Fruit fly (Drosophila melanogaster) whole organism, embryonic: ENCODE measurements around the gene CG42827.

Experiments
- Antp ChIP-seq: fragments of 200-800 bp; sonication (Bioruptor generic); optimal IDR thresholded peaks from 3 replicates; lab custom pipeline; 2016; ENCODE audit warnings: missing biosample characterization, missing genetic modification characterization
- BEAF-32 ChIP-seq: fragments of 200-800 bp; sonication (Bioruptor generic); optimal IDR thresholded peaks from 3 replicates; lab custom pipeline; 2017; ENCODE audit warnings: missing biosample characterization, missing genetic modification characterization, mild to moderate bottlenecking, moderate library complexity, missing genetic modification reagents
- CG10209 ChIP-seq: fragments of 200-800 bp; sonication (Bioruptor generic); optimal IDR thresholded peaks from 3 replicates; lab custom pipeline; 2017; ENCODE audit warnings: missing biosample characterization, mild to moderate bottlenecking, missing genetic modification characterization, missing genetic modification reagents
- CG15269 ChIP-seq: fragments of 200-800 bp; sonication (Bioruptor generic); optimal IDR thresholded peaks from 2 replicates; lab custom pipeline; 2018; ENCODE audit warnings: missing biosample characterization, mild to moderate bottlenecking, missing genetic modification characterization, moderate library complexity
- CG15601 ChIP-seq: fragments of 200-800 bp; sonication (Bioruptor generic); optimal IDR thresholded peaks from 3 replicates; lab custom pipeline; 2019; ENCODE audit warnings: missing biosample characterization, mild to moderate bottlenecking, missing genetic modification characterization, moderate library complexity
- CG1832 ChIP-seq: fragments of 200-800 bp; sonication (Bioruptor generic); optimal IDR thresholded peaks from 2 replicates; lab custom pipeline; 2017; ENCODE audit warnings: missing biosample characterization, mild to moderate bottlenecking, missing genetic modification characterization, inconsistent platforms
- CG18599 ChIP-seq: fragments of 200-800 bp; sonication (Bioruptor generic); optimal IDR thresholded peaks from 3 replicates; lab custom pipeline; 2017; ENCODE audit warnings: missing biosample characterization, missing genetic modification characterization, mild to moderate bottlenecking, moderate library complexity, missing genetic modification reagents
- CG2129 ChIP-seq: fragments of 200-800 bp; sonication (Bioruptor generic); IDR thresholded peaks from 2 replicates; pipeline ENCODE4 v1.3.6; 2022; ENCODE audit warnings: missing biosample characterization, missing genetic modification characterization; ENCODE audit not compliant: partially characterized antibody
- CG2678 ChIP-seq: fragments of 200-800 bp; sonication (Bioruptor generic); optimal IDR thresholded peaks from 3 replicates; lab custom pipeline; 2019; ENCODE audit warnings: missing biosample characterization, mild to moderate bottlenecking, missing genetic modification characterization, moderate library complexity
- CG30403 ChIP-seq: fragments of 200-800 bp; sonication (Bioruptor generic); optimal IDR thresholded peaks from 3 replicates; lab custom pipeline; 2016; ENCODE audit warnings: missing biosample characterization, missing genetic modification characterization
- CG3407 ChIP-seq: fragments of 200-800 bp; sonication (Bioruptor generic); optimal IDR thresholded peaks from 2 replicates; lab custom pipeline; 2018; ENCODE audit warnings: missing biosample characterization, mild to moderate bottlenecking, missing genetic modification characterization
- CG43689 ChIP-seq: fragments of 200-800 bp; sonication (Bioruptor generic); IDR thresholded peaks from 2 replicates; pipeline ENCODE4 v1.3.6; 2022; ENCODE audit warnings: missing biosample characterization, missing genetic modification characterization
- CG4617 ChIP-seq: fragments of 200-800 bp; sonication (Bioruptor generic); optimal IDR thresholded peaks from 3 replicates; lab custom pipeline; 2016; ENCODE audit warnings: missing biosample characterization, missing genetic modification characterization, borderline replicate concordance
- CG6254 ChIP-seq: fragments of 200-800 bp; sonication (Bioruptor generic); optimal IDR thresholded peaks from 3 replicates; lab custom pipeline; 2017; ENCODE audit warnings: mild to moderate bottlenecking, missing biosample characterization, missing genetic modification reagents, missing genetic modification characterization
- CG6689 ChIP-seq: fragments of 200-800 bp; sonication (Bioruptor generic); IDR thresholded peaks from 2 replicates; pipeline ENCODE4 v1.3.6; 2022; ENCODE audit warnings: missing biosample characterization, missing genetic modification characterization
- CG8388 ChIP-seq: fragments of 200-800 bp; sonication (Bioruptor generic); optimal IDR thresholded peaks from 2 replicates; lab custom pipeline; 2019; ENCODE audit warnings: missing biosample characterization, mild to moderate bottlenecking, missing genetic modification characterization, moderate library complexity
- CG9609 ChIP-seq: fragments of 200-800 bp; sonication (Bioruptor generic); optimal IDR thresholded peaks from 3 replicates; lab custom pipeline; 2016; ENCODE audit warnings: missing biosample characterization, missing genetic modification characterization
- CG9727 ChIP-seq: fragments of 200-800 bp; sonication (Bioruptor generic); optimal IDR thresholded peaks from 3 replicates; lab custom pipeline; 2017; ENCODE audit warnings: missing biosample characterization, mild to moderate bottlenecking, missing genetic modification characterization
- CoRest ChIP-seq: fragments of 200-800 bp; sonication (Bioruptor generic); optimal IDR thresholded peaks from 3 replicates; lab custom pipeline; 2018; ENCODE audit warnings: missing biosample characterization, mild to moderate bottlenecking, missing genetic modification characterization, moderate library complexity
- Dip2 ChIP-seq: fragments of 200-800 bp; sonication (Bioruptor generic); IDR thresholded peaks from 2 replicates; pipeline ENCODE4 v1.3.6; 2022; ENCODE audit warnings: missing biosample characterization, missing genetic modification characterization
- Doc3 ChIP-seq: fragments of 200-800 bp; sonication (Bioruptor generic); IDR thresholded peaks from 3 replicates; pipeline ENCODE4 v1.3.6; 2022; ENCODE audit warnings: missing biosample characterization, missing genetic modification characterization; ENCODE audit not compliant: partially characterized antibody
- Hr3 ChIP-seq: fragments of 200-800 bp; sonication (Bioruptor generic); optimal IDR thresholded peaks from 3 replicates; lab custom pipeline; 2016; ENCODE audit warnings: missing biosample characterization, missing genetic modification characterization
- Lhr ChIP-seq: fragments of 200-800 bp; sonication (Bioruptor generic); optimal IDR thresholded peaks from 3 replicates; lab custom pipeline; 2017; ENCODE audit warnings: mild to moderate bottlenecking, missing biosample characterization, missing genetic modification reagents, missing genetic modification characterization
- Oli ChIP-seq: fragments of 200-800 bp; sonication (Bioruptor generic); optimal IDR thresholded peaks from 2 replicates; lab custom pipeline; 2018; ENCODE audit warnings: missing biosample characterization, mild to moderate bottlenecking, missing genetic modification characterization, moderate library complexity
- Sox100B ChIP-seq: fragments of 200-800 bp; sonication (Bioruptor generic); optimal IDR thresholded peaks from 3 replicates; lab custom pipeline; 2018; ENCODE audit warnings: missing biosample characterization, mild to moderate bottlenecking, missing genetic modification characterization
- az2 ChIP-seq: fragments of 200-800 bp; sonication (Bioruptor generic); optimal IDR thresholded peaks from 3 replicates; lab custom pipeline; 2016; ENCODE audit warnings: missing biosample characterization, missing genetic modification characterization
- crol ChIP-seq: fragments of 200-800 bp; sonication (Bioruptor generic); IDR thresholded peaks from 2 replicates; pipeline ENCODE4 v1.3.6; 2022; ENCODE audit warnings: missing biosample characterization, missing genetic modification characterization
- da ChIP-seq: fragments of 200-800 bp; sonication (Bioruptor generic); optimal IDR thresholded peaks from 2 replicates; lab custom pipeline; 2016; ENCODE audit warnings: missing biosample characterization, missing genetic modification characterization
- dm ChIP-seq: fragments of 200-800 bp; sonication (Bioruptor generic); optimal IDR thresholded peaks from 3 replicates; lab custom pipeline; 2016; ENCODE audit warnings: missing biosample characterization, missing genetic modification characterization
- dpn ChIP-seq, 2 experiments: fragments of 200-800 bp; sonication (Bioruptor generic); optimal IDR thresholded peaks; 3 replicates each; lab custom pipeline; 2016; ENCODE audit warnings: missing biosample characterization in 2 of 2, missing genetic modification characterization in 2 of 2
- ems ChIP-seq: fragments of 200-800 bp; sonication (Bioruptor generic); optimal IDR thresholded peaks from 3 replicates; lab custom pipeline; 2016; ENCODE audit warnings: missing biosample characterization, missing genetic modification characterization
- gcm ChIP-seq: fragments of 200-800 bp; sonication (Bioruptor generic); optimal IDR thresholded peaks from 2 replicates; lab custom pipeline; 2019; ENCODE audit warnings: missing biosample characterization, mild to moderate bottlenecking, missing genetic modification characterization, moderate library complexity
- gem ChIP-seq: fragments of 200-800 bp; sonication (Bioruptor generic); optimal IDR thresholded peaks from 2 replicates; lab custom pipeline; 2019; ENCODE audit warnings: missing biosample characterization, mild to moderate bottlenecking, missing genetic modification characterization, moderate library complexity
- grau ChIP-seq: fragments of 200-800 bp; optimal IDR thresholded peaks from 3 replicates; lab custom pipeline; 2019; ENCODE audit warnings: missing biosample characterization, mild to moderate bottlenecking, missing genetic modification characterization, moderate library complexity
- her ChIP-seq: fragments of 200-800 bp; sonication (Bioruptor generic); optimal IDR thresholded peaks from 2 replicates; lab custom pipeline; 2016; ENCODE audit warnings: missing biosample characterization, missing genetic modification characterization
- hkb ChIP-seq, 2 experiments: fragments of 200-800 bp in 1 of 2; fragments of >200 bp in 1 of 2; sonication (Bioruptor generic) in 1 of 2; IDR thresholded peaks in 1 of 2; optimal IDR thresholded peaks in 1 of 2; 2 replicates each; pipeline versions ENCODE4 v1.3.6 to Lab custom; 2017 to 2022; ENCODE audit warnings: missing biosample characterization in 1 of 2, missing genetic modification characterization in 1 of 2
- ind ChIP-seq: fragments of 200-800 bp; sonication (Bioruptor generic); optimal IDR thresholded peaks from 3 replicates; lab custom pipeline; 2016; ENCODE audit warnings: missing biosample characterization, missing genetic modification characterization
- kah ChIP-seq: fragments of 200-800 bp; sonication (Bioruptor generic); optimal IDR thresholded peaks from 2 replicates; lab custom pipeline; 2018; ENCODE audit warnings: missing biosample characterization, mild to moderate bottlenecking, missing genetic modification characterization
- lab ChIP-seq: fragments of 200-800 bp; sonication (Bioruptor generic); optimal IDR thresholded peaks from 3 replicates; lab custom pipeline; 2017; ENCODE audit warnings: missing biosample characterization, missing genetic modification characterization, mild to moderate bottlenecking, moderate library complexity, missing genetic modification reagents
- luna ChIP-seq: fragments of 200-800 bp; sonication (Bioruptor generic); optimal IDR thresholded peaks from 2 replicates; lab custom pipeline; 2016; ENCODE audit warnings: missing biosample characterization, missing genetic modification characterization
- oc ChIP-seq: fragments of 200-800 bp; sonication (Bioruptor generic); optimal IDR thresholded peaks from 2 replicates; lab custom pipeline; 2018; ENCODE audit warnings: missing biosample characterization, mild to moderate bottlenecking, missing genetic modification characterization, moderate library complexity
- pan ChIP-seq, 4 experiments: fragments of >200 bp in 3 of 4; fragments of 200-800 bp in 1 of 4; sonication (Bioruptor generic) in 1 of 4; optimal IDR thresholded peaks in 3 of 4; IDR thresholded peaks in 1 of 4; 2 replicates each; pipeline versions ENCODE4 v1.3.6 to Lab custom; 2017 to 2022; ENCODE audit warnings: missing biosample characterization in 2 of 4, missing genetic modification characterization in 2 of 4, mixed read lengths in 1 of 4
- peb ChIP-seq: fragments of 200-800 bp; sonication (Bioruptor generic); IDR thresholded peaks from 2 replicates; pipeline ENCODE4 v1.3.6; 2022; ENCODE audit warnings: missing biosample characterization, missing genetic modification characterization
- pita ChIP-seq: fragments of 200-800 bp; sonication (Bioruptor generic); optimal IDR thresholded peaks from 2 replicates; lab custom pipeline; 2017; ENCODE audit warnings: missing biosample characterization, mild to moderate bottlenecking, missing genetic modification characterization
- row ChIP-seq: fragments of 200-800 bp; sonication (Bioruptor generic); IDR thresholded peaks from 3 replicates; pipeline ENCODE4 v1.3.6; 2022; ENCODE audit warnings: missing biosample characterization, missing genetic modification characterization
- slou ChIP-seq: fragments of 200-800 bp; sonication (Bioruptor generic); optimal IDR thresholded peaks from 3 replicates; lab custom pipeline; 2016; ENCODE audit warnings: missing biosample characterization, missing genetic modification characterization
- ttk ChIP-seq: fragments of 200-800 bp; sonication (Bioruptor generic); IDR thresholded peaks from 2 replicates; pipeline ENCODE4 v2.1.2; 2022; ENCODE audit warnings: missing biosample characterization, missing genetic modification characterization
- usp ChIP-seq: fragments of >200 bp; optimal IDR thresholded peaks from 2 replicates; lab custom pipeline; 2017; ENCODE audit warnings: missing biosample characterization, missing genetic modification characterization
- zfh1 ChIP-seq: fragments of 200-800 bp; sonication (Bioruptor generic); IDR thresholded peaks from 3 replicates; pipeline ENCODE4 v1.3.6; 2022; ENCODE audit warnings: missing biosample characterization, missing genetic modification characterization

CG42827 gene

dm6 chr3R:23386907-23387306 is 14.2 kb downstream of the CG42827 start (continued):
- TF ChIP-seq CoRest (peak; percentile 40), row (GFP tag; lab: Robert Waterston, UW) (peak; percentile 59), CG2678 (tag; lab: Kevin White, UChicago) (peak; percentile 55), crol (GFP tag; lab: Robert Waterston, UW) (0 out of 2 replicates have a peak, but pooled peaks have one; percentile 35), dpn (GFP tag; optimal IDR thresholded peaks at IDR 0.05; lab: Kevin White, UChicago) (peak; percentile 22 to 51), BEAF-32 (GFP tag; lab: Kevin White, UChicago) (no peak), ttk (peak; percentile 34; the same call in 1 of the 2 replicates), CG8388 (peak; percentile 65), CG30403 (GFP tag; lab: Kevin White, UChicago) (peak; percentile 54), luna (GFP tag; lab: Kevin White, UChicago) (no peak), dm (GFP tag; lab: Kevin White, UChicago) (no peak), gem (tag; lab: Kevin White, UChicago) (peak; percentile 79), lab (GFP tag; lab: Kevin White, UChicago) (peak; percentile 23), pita (GFP tag; lab: Kevin White, UChicago) (no peak), oc (peak; percentile 73), CG10209 (GFP tag; lab: Kevin White, UChicago) (peak; percentile 24), Lhr (GFP tag; lab: Kevin White, UChicago) (no peak), usp (GFP tag; lab: Kevin White, UChicago) (no peak), CG15269 (tag; lab: Kevin White, UChicago) (peak; percentile 42), CG2129 (GFP tag; lab: Robert Waterston, UW) (no peak), kah (no peak), CG1832 (GFP tag; lab: Kevin White, UChicago) (no peak), Doc3 (GFP tag; lab: Robert Waterston, UW) (no peak), CG4617 (GFP tag; lab: Kevin White, UChicago) (no peak), az2 (GFP tag; lab: Kevin White, UChicago) (peak; percentile 62), CG18599 (GFP tag; lab: Kevin White, UChicago) (peak; percentile 3), Hr3 (peak; percentile 38), CG9609 (no peak), grau (tag; lab: Kevin White, UChicago) (peak; percentile 45), pan (optimal IDR thresholded peaks at IDR 0.05; lab: Kevin White, UChicago) (no peak), pan (GFP tag; optimal IDR thresholded peaks at IDR 0.05 in 1 of 2, IDR thresholded peaks at IDR 0.05 in 1 of 2) (peak in 1 of 2 experiments; percentile 13), CG9727 (GFP tag; lab: Kevin White, UChicago) (peak; percentile 38), CG6254 (GFP tag; lab: Kevin White, UChicago) (peak; percentile 28), Sox100B (peak; percentile 42), Antp (GFP tag; lab: Kevin White, UChicago) (peak; percentile 4), CG6689 (GFP tag; lab: Robert Waterston, UW) (0 out of 2 replicates have a peak, but pooled peaks have one; percentile 28), ems (GFP tag; lab: Kevin White, UChicago) (no peak), da (GFP tag; lab: Kevin White, UChicago) (peak; percentile 1), CG15601 (tag; lab: Kevin White, UChicago) (no peak), CG3407 (GFP tag; lab: Kevin White, UChicago) (peak; percentile 30), slou (GFP tag; lab: Kevin White, UChicago) (no peak), CG43689 (no peak), ind (GFP tag; lab: Kevin White, UChicago) (peak; percentile 19), zfh1 (GFP tag; lab: Robert Waterston, UW) (peak; percentile 17; the same call in 1 of the 3 replicates), hkb (optimal IDR thresholded peaks at IDR 0.05; lab: Kevin White, UChicago) (no peak), hkb (GFP tag; IDR thresholded peaks at IDR 0.05; lab: Robert Waterston, UW) (peak; percentile 66), peb (no peak), her (GFP tag; lab: Kevin White, UChicago) (no peak), Dip2 (GFP tag; lab: Robert Waterston, UW) (no peak), Oli (tag; lab: Kevin White, UChicago) (peak; percentile 54), gcm (peak; percentile 48)
